Worm (Caenorhabditis elegans): ENCODE data around the gene cbp-1.

ce11 chrIII:9793592-9794417, 27.5 kb downstream of the cbp-1 start, which contains the start of the genes R10E11.9 and mcm-6:
- TF ChIP-seq ceh-28 (tag; optimal IDR thresholded peaks at IDR 0.05) (no peak), mdl-1 (tag; optimal IDR thresholded peaks at IDR 0.05) (no peak), nhr-11 (tag; optimal IDR thresholded peaks at IDR 0.05) (no peak), aly-2 (tag; optimal IDR thresholded peaks at IDR 0.05) (no peak), F49E8.2 (tag; optimal IDR thresholded peaks at IDR 0.05; ENCODE audit: borderline replicate concordance) (no peak)

Measured in whole organism, L4 larva.